Fruit fly (Drosophila melanogaster): Measurements from ENCODE around the gene CG45071.

CG45071 gene

dm6 chr3L:15094589-15095288, 10.9 kb upstream of the CG45071 start, which contains the start of the genes sstn, Plp and GlyRS (continued):
- TF ChIP-seq CG10431 (GFP tag; optimal IDR thresholded peaks at IDR 0.05) (peak; percentile 7), CG3726 (GFP tag; IDR thresholded peaks at IDR 0.05) (no peak), CG5953 (GFP tag; IDR thresholded peaks at IDR 0.05) (no peak), CG8944 (GFP tag; optimal IDR thresholded peaks at IDR 0.05) (no peak), br (optimal IDR thresholded peaks at IDR 0.05) (no peak), CG42726 (GFP tag; IDR thresholded peaks at IDR 0.05; ENCODE audit: partially characterized antibody) (no peak), dan (GFP tag; IDR thresholded peaks at IDR 0.05) (no peak), CG2202 (tag; optimal IDR thresholded peaks at IDR 0.05) (no peak), CG43689 (GFP tag; IDR thresholded peaks at IDR 0.05) (no peak), Ravus (GFP tag; IDR thresholded peaks at IDR 0.05) (no peak), CG1792 (GFP tag; optimal IDR thresholded peaks at IDR 0.05) (no peak), chif (GFP tag; optimal IDR thresholded peaks at IDR 0.05) (no peak), ttk (GFP tag; IDR thresholded peaks at IDR 0.05) (no peak), CG13624 (GFP tag; optimal IDR thresholded peaks at IDR 0.05) (no peak), CG16863 (GFP tag; optimal IDR thresholded peaks at IDR 0.05) (no peak), CG3838 (GFP tag; optimal IDR thresholded peaks at IDR 0.05) (no peak), sens (GFP tag) (peak; percentile 60), CG32532 (GFP tag; IDR thresholded peaks at IDR 0.05) (no peak), Fer1 (GFP tag; optimal IDR thresholded peaks at IDR 0.05) (peak; percentile 32), CG2712 (tag; optimal IDR thresholded peaks at IDR 0.05) (peak; percentile 72), CG10209 (GFP tag; optimal IDR thresholded peaks at IDR 0.05) (peak; percentile 29), CG31365 (tag; optimal IDR thresholded peaks at IDR 0.05) (no peak), CG6654 (GFP tag; optimal IDR thresholded peaks at IDR 0.05) (no peak), CG8281 (tag; optimal IDR thresholded peaks at IDR 0.05) (no peak), gce (GFP tag; IDR thresholded peaks at IDR 0.05) (no peak), Ets65A (GFP tag) (peak; percentile 41), CG10979 (tag; optimal IDR thresholded peaks at IDR 0.05) (peak; percentile 22), Sin3A (optimal IDR thresholded peaks at IDR 0.05) (no peak), Trl (optimal IDR thresholded peaks at IDR 0.05) (peak in 1 of 2 experiments; percentile 12), Trl (GFP tag; optimal IDR thresholded peaks at IDR 0.05) (no peak), gfzf (GFP tag; optimal IDR thresholded peaks at IDR 0.05) (no peak), B-H1 (GFP tag; IDR thresholded peaks at IDR 0.05) (no peak), CG1233 (GFP tag; optimal IDR thresholded peaks at IDR 0.05) (no peak), CoRest (tag; optimal IDR thresholded peaks at IDR 0.05) (peak; percentile 67), lab (GFP tag; optimal IDR thresholded peaks at IDR 0.05) (peak; percentile 66), HLHmδ (GFP tag; optimal IDR thresholded peaks at IDR 0.05) (no peak), seq (GFP tag; IDR thresholded peaks at IDR 0.05) (no peak), Gug (GFP tag; IDR thresholded peaks at IDR 0.05) (no peak), exex (tag; optimal IDR thresholded peaks at IDR 0.05) (peak; percentile 21), Hmx (GFP tag; optimal IDR thresholded peaks at IDR 0.05) (no peak), CG7357 (GFP tag; IDR thresholded peaks at IDR 0.05) (no peak), CG18476 (GFP tag; optimal IDR thresholded peaks at IDR 0.05) (no peak), Bdp1 (GFP tag; optimal IDR thresholded peaks at IDR 0.05) (no peak), Myb (GFP tag; optimal IDR thresholded peaks at IDR 0.05) (no peak), CG12219 (GFP tag; optimal IDR thresholded peaks at IDR 0.05) (no peak), CG31224 (GFP tag; IDR thresholded peaks at IDR 0.05) (no peak), HLH3B (GFP tag; IDR thresholded peaks at IDR 0.05) (no peak), CG32772 (GFP tag; IDR thresholded peaks at IDR 0.05) (no peak), nerfin-1 (tag; optimal IDR thresholded peaks at IDR 0.05) (no peak), ap (GFP tag; IDR thresholded peaks at IDR 0.05) (no peak), dmrt11E (tag; optimal IDR thresholded peaks at IDR 0.05) (peak; percentile 36), CG10366 (GFP tag; IDR thresholded peaks at IDR 0.05) (no peak), vnd (GFP tag; IDR thresholded peaks at IDR 0.05; ENCODE audit: partially characterized antibody) (no peak)

All from whole organism, embryonic.